Fruit fly (Drosophila melanogaster) whole organism, embryonic: ENCODE measurements around the gene CG17202.

Experiments used
- Asciz ChIP-seq: fragments of 200-800 bp; sonication (Bioruptor generic); optimal IDR thresholded peaks from 2 replicates; lab custom pipeline; 2017; ENCODE audit warnings: missing biosample characterization, mild to moderate bottlenecking, missing genetic modification characterization, missing genetic modification reagents
- Blimp-1 ChIP-seq: fragments of 200-800 bp; sonication (Bioruptor generic); optimal IDR thresholded peaks from 3 replicates; lab custom pipeline; 2018; ENCODE audit warnings: missing biosample characterization, missing genetic modification characterization, mild to moderate bottlenecking, moderate library complexity, missing genetic modification reagents
- CG11560 ChIP-seq: fragments of 200-800 bp; sonication (Bioruptor generic); IDR thresholded peaks from 3 replicates; pipeline ENCODE4 v1.3.6; 2022; ENCODE audit warnings: missing biosample characterization, missing genetic modification characterization
- CG11696 ChIP-seq: fragments of 200-800 bp; sonication (Bioruptor generic); IDR thresholded peaks from 2 replicates; pipeline ENCODE4 v1.3.6; 2022; ENCODE audit warnings: missing biosample characterization, missing genetic modification characterization
- CG11723 ChIP-seq: fragments of 200-800 bp; sonication (Bioruptor generic); optimal IDR thresholded peaks from 2 replicates; lab custom pipeline; 2017; ENCODE audit warnings: missing biosample characterization, mild to moderate bottlenecking, missing genetic modification characterization
- CG12219 ChIP-seq: fragments of 200-800 bp; sonication (Bioruptor generic); optimal IDR thresholded peaks from 3 replicates; lab custom pipeline; 2018; ENCODE audit warnings: missing biosample characterization, mild to moderate bottlenecking, missing genetic modification characterization
- CG13624 ChIP-seq: fragments of 200-800 bp; sonication (Bioruptor generic); optimal IDR thresholded peaks from 2 replicates; lab custom pipeline; 2016; ENCODE audit warnings: missing biosample characterization, missing genetic modification characterization
- CG31365 ChIP-seq: fragments of 200-800 bp; sonication (Bioruptor generic); optimal IDR thresholded peaks from 2 replicates; lab custom pipeline; 2018; ENCODE audit warnings: missing biosample characterization, mild to moderate bottlenecking, missing genetic modification characterization
- CG3163 ChIP-seq: fragments of 200-800 bp; sonication (Bioruptor generic); optimal IDR thresholded peaks from 3 replicates; lab custom pipeline; 2016; ENCODE audit warnings: missing biosample characterization, missing genetic modification characterization
- CG32772 ChIP-seq: fragments of 200-800 bp; sonication (Bioruptor generic); IDR thresholded peaks from 2 replicates; pipeline ENCODE4 v1.3.6; 2022; ENCODE audit warnings: missing biosample characterization, missing genetic modification characterization
- CG4707 ChIP-seq: fragments of 200-800 bp; sonication (Bioruptor generic); optimal IDR thresholded peaks from 2 replicates; lab custom pipeline; 2018; ENCODE audit warnings: missing biosample characterization, mild to moderate bottlenecking, missing genetic modification characterization, moderate library complexity
- CG6791 ChIP-seq: fragments of 200-800 bp; sonication (Bioruptor generic); IDR thresholded peaks from 3 replicates; pipeline ENCODE4 v1.3.6; 2022; ENCODE audit warnings: missing biosample characterization, missing genetic modification characterization; ENCODE audit not compliant: partially characterized antibody
- CG6854 ChIP-seq: fragments of 200-800 bp; sonication (Bioruptor generic); optimal IDR thresholded peaks from 3 replicates; lab custom pipeline; 2017; ENCODE audit warnings: missing biosample characterization, mild to moderate bottlenecking, missing genetic modification characterization
- CG7372 ChIP-seq: fragments of 200-800 bp; sonication (Bioruptor generic); IDR thresholded peaks from 2 replicates; pipeline ENCODE4 v1.3.6; 2022; ENCODE audit warnings: missing biosample characterization, missing genetic modification characterization
- CG9797 ChIP-seq: fragments of 200-800 bp; sonication (Bioruptor generic); optimal IDR thresholded peaks from 3 replicates; lab custom pipeline; 2018; ENCODE audit warnings: missing biosample characterization, mild to moderate bottlenecking, missing genetic modification characterization
- Deaf1 ChIP-seq: fragments of 200-800 bp; optimal IDR thresholded peaks from 3 replicates; lab custom pipeline; 2019; ENCODE audit warnings: missing biosample characterization, mild to moderate bottlenecking, missing genetic modification characterization, moderate library complexity
- Drgx ChIP-seq: fragments of 200-800 bp; sonication (Bioruptor generic); IDR thresholded peaks from 2 replicates; pipeline ENCODE4 v1.3.6; 2022; ENCODE audit warnings: missing biosample characterization, missing genetic modification characterization
- E2f1 ChIP-seq: fragments of 200-800 bp; sonication (Bioruptor generic); IDR thresholded peaks from 2 replicates; pipeline ENCODE4 v1.3.6; 2022; ENCODE audit warnings: missing biosample characterization, missing genetic modification characterization
- Eip74EF ChIP-seq, 2 experiments: fragments of 200-800 bp in 1 of 2; fragments of >200 bp in 1 of 2; sonication (Bioruptor generic) in 1 of 2; optimal IDR thresholded peaks; 2 replicates each; lab custom pipeline; 2017 to 2019; ENCODE audit warnings: missing biosample characterization in 2 of 2, missing genetic modification characterization in 2 of 2, mild to moderate bottlenecking in 1 of 2, moderate library complexity in 1 of 2
- Fer1 ChIP-seq: fragments of 200-800 bp; sonication (Bioruptor generic); optimal IDR thresholded peaks from 2 replicates; lab custom pipeline; 2017; ENCODE audit warnings: missing biosample characterization, mild to moderate bottlenecking, missing genetic modification characterization
- MBD-R2 ChIP-seq: fragments of 200-800 bp; sonication (Bioruptor generic); IDR thresholded peaks from 2 replicates; pipeline ENCODE4 v1.3.6; 2022; ENCODE audit warnings: missing biosample characterization, missing genetic modification characterization
- Meics ChIP-seq: fragments of 200-800 bp; sonication (Bioruptor generic); optimal IDR thresholded peaks from 2 replicates; lab custom pipeline; 2017; ENCODE audit warnings: missing biosample characterization, mild to moderate bottlenecking, missing genetic modification characterization
- PHDP ChIP-seq: fragments of 200-800 bp; sonication (Bioruptor generic); optimal IDR thresholded peaks from 3 replicates; lab custom pipeline; 2018; ENCODE audit warnings: missing biosample characterization, mild to moderate bottlenecking, missing genetic modification characterization, moderate library complexity
- Side ChIP-seq: fragments of 200-800 bp; sonication (Bioruptor generic); optimal IDR thresholded peaks from 2 replicates; lab custom pipeline; 2016; ENCODE audit warnings: missing biosample characterization, missing genetic modification characterization
- Tbp ChIP-seq: fragments of >200 bp; optimal IDR thresholded peaks from 2 replicates; lab custom pipeline; 2018; ENCODE audit warnings: missing biosample characterization, missing genetic modification characterization
- Xbp1 ChIP-seq: fragments of 200-800 bp; sonication (Bioruptor generic); optimal IDR thresholded peaks from 3 replicates; lab custom pipeline; 2016; ENCODE audit warnings: missing biosample characterization, mild to moderate bottlenecking, missing genetic modification characterization
- ato ChIP-seq: fragments of 200-800 bp; sonication (Bioruptor generic); IDR thresholded peaks from 2 replicates; pipeline ENCODE4 v1.3.6; 2022; ENCODE audit warnings: missing biosample characterization, missing genetic modification characterization; ENCODE audit not compliant: partially characterized antibody
- bowl ChIP-seq: fragments of 200-800 bp; sonication (Bioruptor generic); IDR thresholded peaks from 2 replicates; pipeline ENCODE4 v1.3.6; 2022; ENCODE audit warnings: missing biosample characterization, missing genetic modification characterization
- bsh ChIP-seq, 2 experiments: fragments of 200-800 bp; sonication (Bioruptor generic); optimal IDR thresholded peaks; 2 replicates each; lab custom pipeline; 2017 to 2018; ENCODE audit warnings: mild to moderate bottlenecking in 2 of 2, missing biosample characterization in 2 of 2, missing genetic modification characterization in 2 of 2, moderate library complexity in 1 of 2
- cg ChIP-seq: fragments of 200-800 bp; sonication (Bioruptor generic); optimal IDR thresholded peaks from 3 replicates; lab custom pipeline; 2019; ENCODE audit warnings: missing biosample characterization, mild to moderate bottlenecking, missing genetic modification characterization, moderate library complexity
- dpn ChIP-seq, 2 experiments: fragments of 200-800 bp; sonication (Bioruptor generic); optimal IDR thresholded peaks; 3 replicates each; lab custom pipeline; 2016; ENCODE audit warnings: missing biosample characterization in 2 of 2, missing genetic modification characterization in 2 of 2
- fd102C ChIP-seq: fragments of 200-800 bp; sonication (Bioruptor generic); optimal IDR thresholded peaks from 2 replicates; lab custom pipeline; 2018; ENCODE audit warnings: missing biosample characterization, mild to moderate bottlenecking, missing genetic modification characterization, moderate library complexity
- grau ChIP-seq: fragments of 200-800 bp; optimal IDR thresholded peaks from 3 replicates; lab custom pipeline; 2019; ENCODE audit warnings: missing biosample characterization, mild to moderate bottlenecking, missing genetic modification characterization, moderate library complexity
- gro ChIP-seq: fragments of 200-800 bp; sonication (Bioruptor generic); optimal IDR thresholded peaks from 2 replicates; lab custom pipeline; 2016; ENCODE audit warnings: missing biosample characterization, missing genetic modification characterization
- gsb ChIP-seq: fragments of 200-800 bp; sonication (Bioruptor generic); IDR thresholded peaks from 2 replicates; pipeline ENCODE4 v1.3.6; 2022; ENCODE audit warnings: missing biosample characterization, missing genetic modification characterization
- hb ChIP-seq: fragments of 200-800 bp; sonication (Bioruptor generic); IDR thresholded peaks from 3 replicates; pipeline ENCODE4 v1.3.6; 2022; ENCODE audit warnings: missing biosample characterization, missing genetic modification characterization; ENCODE audit not compliant: partially characterized antibody
- ind ChIP-seq: fragments of 200-800 bp; sonication (Bioruptor generic); optimal IDR thresholded peaks from 3 replicates; lab custom pipeline; 2016; ENCODE audit warnings: missing biosample characterization, missing genetic modification characterization
- jigr1 ChIP-seq: fragments of 200-800 bp; sonication (Bioruptor generic); IDR thresholded peaks from 3 replicates; pipeline ENCODE4 v1.3.6; 2022; ENCODE audit warnings: missing biosample characterization, missing genetic modification characterization
- nom ChIP-seq: fragments of 200-800 bp; sonication (Bioruptor generic); optimal IDR thresholded peaks from 2 replicates; lab custom pipeline; 2017; ENCODE audit warnings: missing biosample characterization, missing genetic modification characterization, mild to moderate bottlenecking, moderate library complexity, missing genetic modification reagents
- pho ChIP-seq: fragments of 200-800 bp; sonication (Bioruptor generic); optimal IDR thresholded peaks from 2 replicates; lab custom pipeline; 2016; ENCODE audit warnings: missing biosample characterization, missing genetic modification characterization
- ranshi ChIP-seq: fragments of 200-800 bp; sonication (Bioruptor generic); IDR thresholded peaks from 2 replicates; pipeline ENCODE4 v1.3.6; 2022; ENCODE audit warnings: missing biosample characterization, missing genetic modification characterization
- rib ChIP-seq: fragments of 200-800 bp; sonication (Bioruptor generic); IDR thresholded peaks from 2 replicates; pipeline ENCODE4 v1.3.6; 2022; ENCODE audit warnings: missing biosample characterization, missing genetic modification characterization
- sisA ChIP-seq: fragments of 200-800 bp; sonication (Bioruptor generic); IDR thresholded peaks from 2 replicates; pipeline ENCODE4 v1.3.6; 2022; ENCODE audit warnings: missing biosample characterization, missing genetic modification characterization
- slou ChIP-seq: fragments of 200-800 bp; sonication (Bioruptor generic); optimal IDR thresholded peaks from 3 replicates; lab custom pipeline; 2016; ENCODE audit warnings: missing biosample characterization, missing genetic modification characterization
- slp2 ChIP-seq: fragments of 200-800 bp; sonication (Bioruptor generic); optimal IDR thresholded peaks from 2 replicates; lab custom pipeline; 2016; ENCODE audit warnings: missing biosample characterization, missing genetic modification characterization
- so ChIP-seq: fragments of 200-800 bp; sonication (Bioruptor generic); IDR thresholded peaks from 3 replicates; pipeline ENCODE4 v1.3.6; 2022; ENCODE audit warnings: missing biosample characterization, missing genetic modification characterization
- vnd ChIP-seq: fragments of 200-800 bp; sonication (Bioruptor generic); IDR thresholded peaks from 3 replicates; pipeline ENCODE4 v1.3.6; 2022; ENCODE audit warnings: missing biosample characterization, missing genetic modification characterization; ENCODE audit not compliant: partially characterized antibody
- zf30C ChIP-seq: fragments of 200-800 bp; sonication (Bioruptor generic); optimal IDR thresholded peaks from 3 replicates; lab custom pipeline; 2018; ENCODE audit warnings: missing biosample characterization, mild to moderate bottlenecking, missing genetic modification characterization

The CG17202 gene

DNA sequence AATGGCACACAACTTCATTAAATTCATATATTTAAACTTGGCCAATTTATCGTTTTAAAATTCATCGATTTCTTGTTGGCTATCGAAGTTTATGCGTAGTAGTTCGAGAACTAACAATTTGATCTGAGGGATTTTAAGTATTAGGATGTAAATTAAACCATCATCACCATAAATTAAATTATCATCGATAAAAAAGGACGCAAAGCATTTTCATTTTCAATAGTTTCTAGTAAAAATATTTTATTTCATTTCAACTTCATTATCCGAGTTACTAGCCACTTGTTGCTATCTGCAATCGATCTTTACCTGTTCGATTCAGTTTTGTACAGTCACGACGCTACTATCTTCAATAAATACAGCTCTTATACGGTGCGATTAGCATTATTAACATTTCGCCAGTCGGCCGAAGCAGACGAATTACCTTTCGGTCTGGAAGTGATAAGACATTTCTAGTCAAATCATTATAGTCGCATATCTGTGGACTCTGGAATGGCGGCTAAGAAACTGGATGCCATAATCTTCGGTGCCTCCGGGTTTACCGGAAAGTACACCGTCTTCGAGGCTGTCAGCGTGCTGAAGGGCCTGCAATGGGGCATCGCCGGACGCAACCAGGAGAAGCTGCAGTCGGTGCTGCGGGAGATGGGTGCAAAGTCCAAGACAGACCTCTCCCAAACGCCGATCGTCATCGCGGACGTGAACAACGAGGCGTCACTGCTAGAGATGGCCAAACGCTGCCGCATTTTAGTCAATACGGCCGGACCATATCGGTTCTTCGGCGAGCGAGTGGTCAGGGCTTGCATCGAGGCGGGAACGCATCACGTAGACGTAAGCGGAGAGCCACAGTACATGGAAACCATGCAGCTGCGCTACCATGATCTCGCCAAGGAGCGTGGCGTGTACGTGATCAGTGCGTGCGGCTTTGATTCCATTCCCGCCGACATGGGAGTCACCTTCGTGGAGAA is 16.1 kb upstream of the CG17202 start, which contains the start of gene CG5167 (continued):
- no peak for TF ChIP-seq Side (GFP tag; lab: Kevin White, UChicago)
- TF ChIP-seq grau = peak; percentile 56
- TF ChIP-seq Meics (GFP tag; lab: Kevin White, UChicago) = peak; percentile 38
- TF ChIP-seq Tbp = no peak
- no peak for TF ChIP-seq ranshi (GFP tag; lab: Robert Waterston, UW)
- TF ChIP-seq jigr1 (GFP tag; lab: Robert Waterston, UW) = no peak
- TF ChIP-seq Deaf1 = peak; percentile 50
- TF ChIP-seq CG32772 = no peak
- no peak for TF ChIP-seq CG9797
- no peak for TF ChIP-seq CG13624
- no peak for TF ChIP-seq ato (GFP tag; lab: Robert Waterston, UW)
- peak; percentile 18 for TF ChIP-seq pho (GFP tag; lab: Kevin White, UChicago)
- TF ChIP-seq vnd (GFP tag; lab: Robert Waterston, UW) = no peak
- TF ChIP-seq PHDP (tag; lab: Kevin White, UChicago) = peak; percentile 66
- peak; percentile 21; the same call in 1 of the 2 replicates for TF ChIP-seq MBD-R2
- no peak for TF ChIP-seq CG7372 (GFP tag; lab: Robert Waterston, UW)
- peak in 1 of 2 experiments; percentile 49 for TF ChIP-seq dpn (GFP tag; optimal IDR thresholded peaks at IDR 0.05; lab: Kevin White, UChicago)
- no peak for TF ChIP-seq zf30C (GFP tag; lab: Kevin White, UChicago)
- no peak for TF ChIP-seq slou (GFP tag; lab: Kevin White, UChicago)
- TF ChIP-seq rib (GFP tag; lab: Robert Waterston, UW) = no peak
- TF ChIP-seq Xbp1 = peak; percentile 28
- peak; percentile 28 to 82 for TF ChIP-seq bsh (GFP tag; optimal IDR thresholded peaks at IDR 0.05; lab: Kevin White, UChicago)
- TF ChIP-seq Drgx (GFP tag; lab: Robert Waterston, UW) = peak; percentile 54; the same call in 1 of the 2 replicates
- TF ChIP-seq Fer1 (GFP tag; lab: Kevin White, UChicago) = peak; percentile 58
- TF ChIP-seq Asciz = no peak
- TF ChIP-seq fd102C = no peak
- peak; percentile 95 for TF ChIP-seq nom (GFP tag; lab: Kevin White, UChicago)
- 0 out of 3 replicates have a peak, but pooled peaks have one; percentile 21 for TF ChIP-seq so
- TF ChIP-seq Eip74EF (GFP tag; optimal IDR thresholded peaks at IDR 0.05; lab: Kevin White, UChicago) = no peak
- TF ChIP-seq Blimp-1 = no peak
- TF ChIP-seq bowl (GFP tag; lab: Robert Waterston, UW) = no peak
- TF ChIP-seq CG11723 (GFP tag; lab: Kevin White, UChicago) = no peak
- TF ChIP-seq cg (GFP tag; lab: Kevin White, UChicago) = no peak
- no peak for TF ChIP-seq CG12219 (GFP tag; lab: Kevin White, UChicago)
- TF ChIP-seq CG31365 = no peak
- TF ChIP-seq CG6854 (GFP tag; lab: Kevin White, UChicago) = no peak
- no peak for TF ChIP-seq sisA (GFP tag; lab: Robert Waterston, UW)
- no peak for TF ChIP-seq CG6791 (GFP tag; lab: Robert Waterston, UW)
- no peak for TF ChIP-seq CG3163 (GFP tag; lab: Kevin White, UChicago)
- TF ChIP-seq CG11560 (tag; lab: Robert Waterston, UW) = no peak
- no peak for TF ChIP-seq CG4707 (GFP tag; lab: Kevin White, UChicago)
- TF ChIP-seq E2f1 (GFP tag; lab: Robert Waterston, UW) = no peak
- TF ChIP-seq slp2 (GFP tag; lab: Kevin White, UChicago) = no peak
- no peak for TF ChIP-seq CG11696
- peak; percentile 27 for TF ChIP-seq ind (GFP tag; lab: Kevin White, UChicago)
- no peak for TF ChIP-seq gro (GFP tag; lab: Kevin White, UChicago)
- no peak for TF ChIP-seq hb
- TF ChIP-seq gsb = no peak
